Fruit fly (Drosophila melanogaster) whole organism, embryonic: ENCODE data around the gene P58IPK.

ENCODE experiments used
- Asciz ChIP-seq: fragments of 200-800 bp; sonication (Bioruptor generic); optimal IDR thresholded peaks from 2 replicates; lab custom pipeline; 2017; ENCODE audit warnings: missing biosample characterization, mild to moderate bottlenecking, missing genetic modification characterization, missing genetic modification reagents
- B-H1 ChIP-seq: fragments of 200-800 bp; sonication (Bioruptor generic); IDR thresholded peaks from 3 replicates; pipeline ENCODE4 v1.3.6; 2022; ENCODE audit warnings: missing biosample characterization, missing genetic modification characterization
- C15 ChIP-seq: fragments of 200-800 bp; sonication (Bioruptor generic); IDR thresholded peaks from 3 replicates; pipeline ENCODE4 v1.3.6; 2022; ENCODE audit warnings: missing biosample characterization, missing genetic modification characterization
- CG10321 ChIP-seq: fragments of 200-800 bp; sonication (Bioruptor generic); IDR thresholded peaks from 2 replicates; pipeline ENCODE4 v1.3.6; 2022; ENCODE audit warnings: missing biosample characterization, missing genetic modification characterization
- CG10979 ChIP-seq: fragments of 200-800 bp; sonication (Bioruptor generic); optimal IDR thresholded peaks from 2 replicates; lab custom pipeline; 2018; ENCODE audit warnings: missing biosample characterization, mild to moderate bottlenecking, missing genetic modification characterization, moderate library complexity
- CG11696 ChIP-seq: fragments of 200-800 bp; sonication (Bioruptor generic); IDR thresholded peaks from 2 replicates; pipeline ENCODE4 v1.3.6; 2022; ENCODE audit warnings: missing biosample characterization, missing genetic modification characterization
- CG12071 ChIP-seq: fragments of 200-800 bp; sonication (Bioruptor generic); optimal IDR thresholded peaks from 3 replicates; lab custom pipeline; 2018; ENCODE audit warnings: missing biosample characterization, mild to moderate bottlenecking, missing genetic modification characterization
- CG12236 ChIP-seq: fragments of 200-800 bp; sonication (Bioruptor generic); optimal IDR thresholded peaks from 2 replicates; lab custom pipeline; 2016; ENCODE audit warnings: missing biosample characterization, missing genetic modification characterization
- CG13287 ChIP-seq: fragments of 200-800 bp; sonication (Bioruptor generic); IDR thresholded peaks from 2 replicates; pipeline ENCODE4 v1.3.6; 2022; ENCODE audit warnings: missing biosample characterization, missing genetic modification characterization; ENCODE audit not compliant: partially characterized antibody
- CG13296 ChIP-seq: fragments of 200-800 bp; sonication (Bioruptor generic); optimal IDR thresholded peaks from 3 replicates; lab custom pipeline; 2018; ENCODE audit warnings: missing biosample characterization, mild to moderate bottlenecking, missing genetic modification characterization
- CG14860 ChIP-seq: fragments of 200-800 bp; sonication (Bioruptor generic); IDR thresholded peaks from 3 replicates; pipeline ENCODE4 v1.3.6; 2022; ENCODE audit warnings: missing biosample characterization, missing genetic modification characterization; ENCODE audit not compliant: partially characterized antibody
- CG15479 ChIP-seq: fragments of 200-800 bp; sonication (Bioruptor generic); optimal IDR thresholded peaks from 3 replicates; lab custom pipeline; 2019; ENCODE audit warnings: missing biosample characterization, mild to moderate bottlenecking, missing genetic modification characterization, moderate library complexity
- CG2712 ChIP-seq: fragments of 200-800 bp; optimal IDR thresholded peaks from 3 replicates; lab custom pipeline; 2019; ENCODE audit warnings: missing biosample characterization, mild to moderate bottlenecking, missing genetic modification characterization, moderate library complexity
- CG34376 ChIP-seq: fragments of 200-800 bp; sonication (Bioruptor generic); optimal IDR thresholded peaks from 2 replicates; lab custom pipeline; 2018; ENCODE audit warnings: missing biosample characterization, mild to moderate bottlenecking, missing genetic modification characterization
- CG4360 ChIP-seq: fragments of 200-800 bp; sonication (Bioruptor generic); IDR thresholded peaks from 2 replicates; pipeline ENCODE4 v1.3.6; 2022; ENCODE audit warnings: missing biosample characterization, missing genetic modification characterization
- CG5180 ChIP-seq: fragments of 200-800 bp; sonication (Bioruptor generic); optimal IDR thresholded peaks from 3 replicates; lab custom pipeline; 2017; ENCODE audit warnings: missing biosample characterization, missing genetic modification characterization, mild to moderate bottlenecking, moderate library complexity, missing genetic modification reagents
- CG7271 ChIP-seq: fragments of 200-800 bp; sonication (Bioruptor generic); optimal IDR thresholded peaks from 2 replicates; lab custom pipeline; 2018; ENCODE audit warnings: missing biosample characterization, mild to moderate bottlenecking, missing genetic modification characterization, moderate library complexity
- CG7556 ChIP-seq: fragments of 200-800 bp; sonication (Bioruptor generic); optimal IDR thresholded peaks from 2 replicates; lab custom pipeline; 2017; ENCODE audit warnings: missing biosample characterization, mild to moderate bottlenecking, missing genetic modification characterization
- CG7839 ChIP-seq: fragments of 200-800 bp; sonication (Bioruptor generic); optimal IDR thresholded peaks from 3 replicates; lab custom pipeline; 2018; ENCODE audit warnings: missing biosample characterization, mild to moderate bottlenecking, missing genetic modification characterization, moderate library complexity
- E2f1 ChIP-seq: fragments of 200-800 bp; sonication (Bioruptor generic); IDR thresholded peaks from 2 replicates; pipeline ENCODE4 v1.3.6; 2022; ENCODE audit warnings: missing biosample characterization, missing genetic modification characterization
- Eip74EF ChIP-seq, 2 experiments: fragments of 200-800 bp in 1 of 2; fragments of >200 bp in 1 of 2; sonication (Bioruptor generic) in 1 of 2; optimal IDR thresholded peaks; 2 replicates each; lab custom pipeline; 2017 to 2019; ENCODE audit warnings: missing biosample characterization in 2 of 2, missing genetic modification characterization in 2 of 2, mild to moderate bottlenecking in 1 of 2, moderate library complexity in 1 of 2
- Lim3 ChIP-seq: fragments of 200-800 bp; sonication (Bioruptor generic); IDR thresholded peaks from 2 replicates; pipeline ENCODE4 v1.3.6; 2022; ENCODE audit warnings: missing biosample characterization, missing genetic modification characterization
- NC2β ChIP-seq: fragments of 200-800 bp; sonication (Bioruptor generic); optimal IDR thresholded peaks from 2 replicates; lab custom pipeline; 2016; ENCODE audit warnings: missing biosample characterization, missing genetic modification characterization
- Pdp1 ChIP-seq, 2 experiments: fragments of 200-800 bp; sonication (Bioruptor generic); optimal IDR thresholded peaks; 3 replicates each; lab custom pipeline; 2016; ENCODE audit warnings: missing biosample characterization in 2 of 2, missing genetic modification characterization in 2 of 2, mild to moderate bottlenecking in 1 of 2, moderate library complexity in 1 of 2
- Rfx ChIP-seq: fragments of 200-800 bp; sonication (Bioruptor generic); IDR thresholded peaks from 2 replicates; pipeline ENCODE4 v1.3.6; 2022; ENCODE audit warnings: missing biosample characterization, missing genetic modification characterization
- Sox102F ChIP-seq: fragments of 200-800 bp; sonication (Bioruptor generic); optimal IDR thresholded peaks from 2 replicates; lab custom pipeline; 2018; ENCODE audit warnings: missing biosample characterization, mild to moderate bottlenecking, missing genetic modification characterization, moderate library complexity
- Ssrp ChIP-seq: fragments of 200-800 bp; sonication (Bioruptor generic); optimal IDR thresholded peaks from 2 replicates; lab custom pipeline; 2018; ENCODE audit warnings: missing biosample characterization, mild to moderate bottlenecking, missing genetic modification characterization, moderate library complexity
- Trl ChIP-seq, 3 experiments: fragments of >200 bp in 2 of 3; fragments of 200-800 bp in 1 of 3; sonication (Bioruptor generic) in 1 of 3; optimal IDR thresholded peaks; 2 replicates in 1 of 3; 3 replicates in 2 of 3; lab custom pipeline; 2016 to 2017; ENCODE audit warnings: missing biosample characterization in 1 of 3, missing genetic modification characterization in 1 of 3
- al ChIP-seq: fragments of 200-800 bp; sonication (Bioruptor generic); IDR thresholded peaks from 2 replicates; pipeline ENCODE4 v1.3.6; 2022; ENCODE audit warnings: missing biosample characterization, missing genetic modification characterization
- amos ChIP-seq: fragments of 200-800 bp; sonication (Bioruptor generic); IDR thresholded peaks from 2 replicates; pipeline ENCODE4 v1.3.6; 2022; ENCODE audit warnings: missing biosample characterization, missing genetic modification characterization; ENCODE audit not compliant: partially characterized antibody
- ap ChIP-seq: fragments of 200-800 bp; sonication (Bioruptor generic); IDR thresholded peaks from 2 replicates; pipeline ENCODE4 v1.3.6; 2022; ENCODE audit warnings: missing biosample characterization, missing genetic modification characterization
- cas ChIP-seq: fragments of 200-800 bp; sonication (Bioruptor generic); IDR thresholded peaks from 2 replicates; pipeline ENCODE4 v1.3.6; 2022; ENCODE audit warnings: missing biosample characterization, missing genetic modification characterization
- chinmo ChIP-seq: fragments of 200-800 bp; sonication (Bioruptor generic); IDR thresholded peaks from 4 replicates; pipeline ENCODE4 v1.3.6; 2022; ENCODE audit warnings: missing biosample characterization, missing genetic modification characterization; ENCODE audit not compliant: partially characterized antibody
- exex ChIP-seq: fragments of 200-800 bp; sonication (Bioruptor generic); optimal IDR thresholded peaks from 4 replicates; lab custom pipeline; 2018; ENCODE audit warnings: missing biosample characterization, mild to moderate bottlenecking, missing genetic modification characterization, moderate library complexity
- gfzf ChIP-seq: fragments of 200-800 bp; sonication (Bioruptor generic); optimal IDR thresholded peaks from 2 replicates; lab custom pipeline; 2016; ENCODE audit warnings: missing biosample characterization, mild to moderate bottlenecking, missing genetic modification characterization, moderate library complexity
- lmd ChIP-seq: fragments of 200-800 bp; sonication (Bioruptor generic); IDR thresholded peaks from 2 replicates; pipeline ENCODE4 v1.3.6; 2022; ENCODE audit warnings: missing biosample characterization, missing genetic modification characterization
- maf-S ChIP-seq: fragments of 200-800 bp; sonication (Bioruptor generic); optimal IDR thresholded peaks from 2 replicates; lab custom pipeline; 2016; ENCODE audit warnings: missing biosample characterization, missing genetic modification characterization
- mam ChIP-seq: fragments of 200-800 bp; sonication (Bioruptor generic); optimal IDR thresholded peaks from 3 replicates; lab custom pipeline; 2016; ENCODE audit warnings: missing biosample characterization, missing genetic modification characterization
- mirr ChIP-seq: fragments of 200-800 bp; sonication (Bioruptor generic); optimal IDR thresholded peaks from 3 replicates; lab custom pipeline; 2018; ENCODE audit warnings: missing biosample characterization, mild to moderate bottlenecking, missing genetic modification characterization
- pan ChIP-seq, 4 experiments: fragments of >200 bp in 3 of 4; fragments of 200-800 bp in 1 of 4; sonication (Bioruptor generic) in 1 of 4; optimal IDR thresholded peaks in 3 of 4; IDR thresholded peaks in 1 of 4; 2 replicates each; pipeline versions ENCODE4 v1.3.6 to Lab custom; 2017 to 2022; ENCODE audit warnings: missing biosample characterization in 2 of 4, missing genetic modification characterization in 2 of 4, mixed read lengths in 1 of 4
- pros ChIP-seq: fragments of 200-800 bp; sonication (Bioruptor generic); optimal IDR thresholded peaks from 3 replicates; lab custom pipeline; 2019; ENCODE audit warnings: missing biosample characterization, mild to moderate bottlenecking, missing genetic modification characterization, moderate library complexity
- pzg ChIP-seq: fragments of 200-800 bp; sonication (Bioruptor generic); optimal IDR thresholded peaks from 3 replicates; lab custom pipeline; 2018; ENCODE audit warnings: missing biosample characterization, mild to moderate bottlenecking, missing genetic modification characterization, moderate library complexity
- ranshi ChIP-seq: fragments of 200-800 bp; sonication (Bioruptor generic); IDR thresholded peaks from 2 replicates; pipeline ENCODE4 v1.3.6; 2022; ENCODE audit warnings: missing biosample characterization, missing genetic modification characterization
- salm ChIP-seq: fragments of 200-800 bp; sonication (Bioruptor generic); optimal IDR thresholded peaks from 2 replicates; lab custom pipeline; 2018; ENCODE audit warnings: missing biosample characterization, mild to moderate bottlenecking, missing genetic modification characterization
- sima ChIP-seq: fragments of 200-800 bp; sonication (Bioruptor generic); optimal IDR thresholded peaks from 2 replicates; lab custom pipeline; 2016; ENCODE audit warnings: missing biosample characterization, missing genetic modification characterization
- stwl ChIP-seq: fragments of 200-800 bp; sonication (Bioruptor generic); optimal IDR thresholded peaks from 3 replicates; lab custom pipeline; 2018; ENCODE audit warnings: missing biosample characterization, mild to moderate bottlenecking, missing genetic modification characterization, moderate library complexity
- wdn ChIP-seq: fragments of 200-800 bp; sonication (Bioruptor generic); IDR thresholded peaks from 2 replicates; pipeline ENCODE4 v1.3.6; 2022; ENCODE audit warnings: missing biosample characterization, missing genetic modification characterization

P58IPK gene

dm6 chr3R:9620278-9620677 lies 33.5 kb downstream of the P58IPK start (continued):
- TF ChIP-seq CG7839 (tag; lab: Kevin White, UChicago) (no peak), lmd (GFP tag; lab: Robert Waterston, UW) (no peak), cas (GFP tag; lab: Robert Waterston, UW) (no peak), CG11696 (GFP tag; lab: Robert Waterston, UW) (no peak), al (GFP tag; lab: Robert Waterston, UW) (no peak), pzg (GFP tag; lab: Kevin White, UChicago) (no peak), amos (no peak), CG13287 (GFP tag; lab: Robert Waterston, UW) (no peak), NC2β (GFP tag; lab: Kevin White, UChicago) (no peak), wdn (GFP tag; lab: Robert Waterston, UW) (no peak), mam (GFP tag; lab: Kevin White, UChicago) (no peak), stwl (tag; lab: Kevin White, UChicago) (no peak), CG15479 (GFP tag; lab: Kevin White, UChicago) (no peak), CG10321 (GFP tag; lab: Robert Waterston, UW) (no peak), CG13296 (peak; percentile 43), CG12071 (GFP tag; lab: Kevin White, UChicago) (peak; percentile 6), CG7271 (tag; lab: Kevin White, UChicago) (no peak), Rfx (GFP tag; lab: Robert Waterston, UW) (no peak), Pdp1 (GFP tag; optimal IDR thresholded peaks at IDR 0.05; lab: Kevin White, UChicago) (no peak), CG4360 (GFP tag; lab: Robert Waterston, UW) (no peak), Sox102F (GFP tag; lab: Kevin White, UChicago) (no peak), E2f1 (no peak), Ssrp (tag; lab: Kevin White, UChicago) (no peak), B-H1 (GFP tag; lab: Robert Waterston, UW) (no peak), C15 (GFP tag; lab: Robert Waterston, UW) (no peak), Asciz (GFP tag; lab: Kevin White, UChicago) (no peak), gfzf (GFP tag; lab: Kevin White, UChicago) (no peak), CG5180 (GFP tag; lab: Kevin White, UChicago) (no peak), ap (no peak), Eip74EF (GFP tag; optimal IDR thresholded peaks at IDR 0.05; lab: Kevin White, UChicago) (no peak), sima (no peak), CG14860 (no peak), ranshi (no peak), chinmo (GFP tag; lab: Robert Waterston, UW) (0 out of 4 replicates have a peak, but pooled peaks have one; percentile 45), CG10979 (tag; lab: Kevin White, UChicago) (no peak), CG2712 (tag; lab: Kevin White, UChicago) (no peak), mirr (GFP tag; lab: Kevin White, UChicago) (peak; percentile 1), CG12236 (GFP tag; lab: Kevin White, UChicago) (no peak), CG7556 (GFP tag; lab: Kevin White, UChicago) (no peak), pros (GFP tag; lab: Kevin White, UChicago) (no peak), maf-S (GFP tag; lab: Kevin White, UChicago) (no peak), Trl (optimal IDR thresholded peaks at IDR 0.05; lab: Kevin White, UChicago) (no peak), Trl (GFP tag; optimal IDR thresholded peaks at IDR 0.05; lab: Kevin White, UChicago) (no peak), CG34376 (peak; percentile 15), pan (optimal IDR thresholded peaks at IDR 0.05; lab: Kevin White, UChicago) (no peak), pan (GFP tag; optimal IDR thresholded peaks at IDR 0.05 in 1 of 2, IDR thresholded peaks at IDR 0.05 in 1 of 2) (no peak), exex (tag; lab: Kevin White, UChicago) (peak; percentile 89), Lim3 (GFP tag; lab: Robert Waterston, UW) (no peak), salm (tag; lab: Kevin White, UChicago) (no peak)
